Fruit fly (Drosophila melanogaster) whole organism, embryonic: Measurements from ENCODE around the gene CG8119.
A peak's percentile ranks its signal among the peaks of the same experiment; 100 is the strongest.

ENCODE experiments used
- Abd-B ChIP-seq: fragments of 200-800 bp; sonication (Bioruptor generic); optimal IDR thresholded peaks from 2 replicates; lab custom pipeline; 2018; ENCODE audit warnings: missing biosample characterization, mild to moderate bottlenecking, missing genetic modification characterization, moderate library complexity
- Blimp-1 ChIP-seq: fragments of 200-800 bp; sonication (Bioruptor generic); optimal IDR thresholded peaks from 3 replicates; lab custom pipeline; 2018; ENCODE audit warnings: missing biosample characterization, missing genetic modification characterization, mild to moderate bottlenecking, moderate library complexity, missing genetic modification reagents
- CG10209 ChIP-seq: fragments of 200-800 bp; sonication (Bioruptor generic); optimal IDR thresholded peaks from 3 replicates; lab custom pipeline; 2017; ENCODE audit warnings: missing biosample characterization, mild to moderate bottlenecking, missing genetic modification characterization, missing genetic modification reagents
- CG10267 ChIP-seq: fragments of 200-800 bp; sonication (Bioruptor generic); optimal IDR thresholded peaks from 2 replicates; lab custom pipeline; 2018; ENCODE audit warnings: missing biosample characterization, mild to moderate bottlenecking, missing genetic modification characterization, moderate library complexity
- CG10431 ChIP-seq: fragments of 200-800 bp; sonication (Bioruptor generic); optimal IDR thresholded peaks from 3 replicates; lab custom pipeline; 2018; ENCODE audit warnings: missing biosample characterization, mild to moderate bottlenecking, missing genetic modification characterization
- CG11093 ChIP-seq: fragments of 200-800 bp; sonication (Bioruptor generic); IDR thresholded peaks from 3 replicates; pipeline ENCODE4 v1.3.6; 2022; ENCODE audit warnings: missing biosample characterization, missing genetic modification characterization
- CG12071 ChIP-seq: fragments of 200-800 bp; sonication (Bioruptor generic); optimal IDR thresholded peaks from 3 replicates; lab custom pipeline; 2018; ENCODE audit warnings: missing biosample characterization, mild to moderate bottlenecking, missing genetic modification characterization
- CG12219 ChIP-seq: fragments of 200-800 bp; sonication (Bioruptor generic); optimal IDR thresholded peaks from 3 replicates; lab custom pipeline; 2018; ENCODE audit warnings: missing biosample characterization, mild to moderate bottlenecking, missing genetic modification characterization
- CG14050 ChIP-seq: fragments of 200-800 bp; sonication (Bioruptor generic); IDR thresholded peaks from 3 replicates; pipeline ENCODE4 v1.3.6; 2022; ENCODE audit warnings: missing biosample characterization, missing genetic modification characterization
- CG14441 ChIP-seq: fragments of 200-800 bp; sonication (Bioruptor generic); IDR thresholded peaks from 2 replicates; pipeline ENCODE4 v1.3.6; 2022; ENCODE audit warnings: missing biosample characterization, missing genetic modification characterization
- CG1647 ChIP-seq: fragments of 200-800 bp; sonication (Bioruptor generic); optimal IDR thresholded peaks from 3 replicates; lab custom pipeline; 2016; ENCODE audit warnings: missing biosample characterization, missing genetic modification characterization
- CG17385 ChIP-seq: fragments of 200-800 bp; sonication (Bioruptor generic); optimal IDR thresholded peaks from 3 replicates; lab custom pipeline; 2018; ENCODE audit warnings: missing biosample characterization, mild to moderate bottlenecking, missing genetic modification characterization
- CG2116 ChIP-seq: fragments of 200-800 bp; sonication (Bioruptor generic); optimal IDR thresholded peaks from 3 replicates; lab custom pipeline; 2018; ENCODE audit warnings: missing biosample characterization, mild to moderate bottlenecking, missing genetic modification characterization
- CG2678 ChIP-seq: fragments of 200-800 bp; sonication (Bioruptor generic); optimal IDR thresholded peaks from 3 replicates; lab custom pipeline; 2019; ENCODE audit warnings: missing biosample characterization, mild to moderate bottlenecking, missing genetic modification characterization, moderate library complexity
- CG34422 ChIP-seq: fragments of 200-800 bp; sonication (Bioruptor generic); IDR thresholded peaks from 3 replicates; pipeline ENCODE4 v1.3.6; 2022; ENCODE audit warnings: missing biosample characterization, missing genetic modification characterization
- CG4328 ChIP-seq: fragments of 200-800 bp; sonication (Bioruptor generic); optimal IDR thresholded peaks from 3 replicates; lab custom pipeline; 2017; ENCODE audit warnings: missing biosample characterization, missing genetic modification reagents, missing genetic modification characterization
- CG8281 ChIP-seq: fragments of 200-800 bp; sonication (Bioruptor generic); optimal IDR thresholded peaks from 2 replicates; lab custom pipeline; 2018; ENCODE audit warnings: missing biosample characterization, mild to moderate bottlenecking, missing genetic modification characterization, moderate library complexity
- CG8478 ChIP-seq: fragments of >200 bp; optimal IDR thresholded peaks from 2 replicates; lab custom pipeline; 2018
- CG8944 ChIP-seq: fragments of 200-800 bp; sonication (Bioruptor generic); optimal IDR thresholded peaks from 3 replicates; lab custom pipeline; 2016; ENCODE audit warnings: missing biosample characterization, missing genetic modification characterization
- CG9932 ChIP-seq: fragments of 200-800 bp; sonication (Bioruptor generic); IDR thresholded peaks from 2 replicates; pipeline ENCODE4 v1.3.6; 2022; ENCODE audit warnings: missing biosample characterization, missing genetic modification characterization
- CHES-1-like ChIP-seq: fragments of 200-800 bp; sonication (Bioruptor generic); optimal IDR thresholded peaks from 2 replicates; lab custom pipeline; 2016; ENCODE audit warnings: missing biosample characterization, missing genetic modification characterization
- D ChIP-seq, 2 experiments: fragments of 200-800 bp in 1 of 2; fragments of >200 bp in 1 of 2; sonication (Bioruptor generic) in 1 of 2; optimal IDR thresholded peaks; 2 replicates in 1 of 2; 3 replicates in 1 of 2; lab custom pipeline; 2017; ENCODE audit warnings: mild to moderate bottlenecking in 1 of 2, missing biosample characterization in 1 of 2, missing genetic modification characterization in 1 of 2, missing genetic modification reagents in 1 of 2
- Dbx ChIP-seq: fragments of 200-800 bp; sonication (Bioruptor generic); IDR thresholded peaks from 3 replicates; pipeline ENCODE4 v1.3.6; 2022; ENCODE audit warnings: missing biosample characterization, missing genetic modification characterization
- Deaf1 ChIP-seq: fragments of 200-800 bp; optimal IDR thresholded peaks from 3 replicates; lab custom pipeline; 2019; ENCODE audit warnings: missing biosample characterization, mild to moderate bottlenecking, missing genetic modification characterization, moderate library complexity
- Dek ChIP-seq: fragments of 200-800 bp; sonication (Bioruptor generic); optimal IDR thresholded peaks from 3 replicates; lab custom pipeline; 2019; ENCODE audit warnings: missing biosample characterization, mild to moderate bottlenecking, missing genetic modification characterization, moderate library complexity
- Doc3 ChIP-seq: fragments of 200-800 bp; sonication (Bioruptor generic); IDR thresholded peaks from 3 replicates; pipeline ENCODE4 v1.3.6; 2022; ENCODE audit warnings: missing biosample characterization, missing genetic modification characterization; ENCODE audit not compliant: partially characterized antibody
- Dp ChIP-seq: fragments of 200-800 bp; sonication (Bioruptor generic); optimal IDR thresholded peaks from 2 replicates; lab custom pipeline; 2018; ENCODE audit warnings: missing biosample characterization, mild to moderate bottlenecking, missing genetic modification characterization, moderate library complexity
- HmgD ChIP-seq: fragments of 200-800 bp; sonication (Bioruptor generic); optimal IDR thresholded peaks from 3 replicates; lab custom pipeline; 2016; ENCODE audit warnings: missing biosample characterization, missing genetic modification characterization
- Med ChIP-seq: fragments of 200-800 bp; sonication (Bioruptor generic); peaks from one replicate; lab custom pipeline; 2016; ENCODE audit warnings: missing biosample characterization, missing genetic modification characterization, mild to moderate bottlenecking, inconsistent platforms, moderate library complexity
- Myb ChIP-seq: fragments of 200-800 bp; sonication (Bioruptor generic); optimal IDR thresholded peaks from 2 replicates; lab custom pipeline; 2016; ENCODE audit warnings: missing biosample characterization, missing genetic modification characterization
- NFAT ChIP-seq: fragments of 200-800 bp; sonication (Bioruptor generic); IDR thresholded peaks from 2 replicates; pipeline ENCODE4 v1.3.6; 2022; ENCODE audit warnings: missing biosample characterization, missing genetic modification characterization
- Nf-YB ChIP-seq: fragments of 200-800 bp; sonication (Bioruptor generic); optimal IDR thresholded peaks from 3 replicates; lab custom pipeline; 2019; ENCODE audit warnings: missing biosample characterization, mild to moderate bottlenecking, missing genetic modification characterization, moderate library complexity
- Ptx1 ChIP-seq: fragments of 200-800 bp; sonication (Bioruptor generic); IDR thresholded peaks from 2 replicates; pipeline ENCODE4 v1.3.6; 2022; ENCODE audit warnings: missing biosample characterization, missing genetic modification characterization
- Six4 ChIP-seq: fragments of 200-800 bp; sonication (Bioruptor generic); optimal IDR thresholded peaks from 2 replicates; lab custom pipeline; 2016; ENCODE audit warnings: missing biosample characterization, missing genetic modification characterization
- Stat92E ChIP-seq, 3 experiments: fragments of >200 bp in 2 of 3; fragments of 200-800 bp in 1 of 3; sonication (Bioruptor generic) in 1 of 3; optimal IDR thresholded peaks; 2 replicates each; lab custom pipeline; 2017 to 2019; ENCODE audit warnings: missing biosample characterization in 3 of 3, missing genetic modification characterization in 3 of 3, mild to moderate bottlenecking in 1 of 3, moderate library complexity in 1 of 3
- ara ChIP-seq: fragments of 200-800 bp; sonication (Bioruptor generic); IDR thresholded peaks from 2 replicates; pipeline ENCODE4 v1.3.6; 2022; ENCODE audit warnings: missing biosample characterization, missing genetic modification characterization
- ci ChIP-seq: fragments of 200-800 bp; sonication (Bioruptor generic); IDR thresholded peaks from 3 replicates; pipeline ENCODE4 v1.3.6; 2022; ENCODE audit warnings: missing biosample characterization, missing genetic modification characterization
- corto ChIP-seq: fragments of 200-800 bp; sonication (Bioruptor generic); optimal IDR thresholded peaks from 2 replicates; lab custom pipeline; 2016; ENCODE audit warnings: missing biosample characterization, mild to moderate bottlenecking, missing genetic modification characterization, moderate library complexity
- crp ChIP-seq, 2 experiments: fragments of 200-800 bp; sonication (Bioruptor generic); optimal IDR thresholded peaks; 2 replicates in 1 of 2; 3 replicates in 1 of 2; lab custom pipeline; 2017; ENCODE audit warnings: missing biosample characterization in 2 of 2, missing genetic modification characterization in 2 of 2, mild to moderate bottlenecking in 1 of 2, moderate library complexity in 1 of 2
- dm ChIP-seq: fragments of 200-800 bp; sonication (Bioruptor generic); optimal IDR thresholded peaks from 3 replicates; lab custom pipeline; 2016; ENCODE audit warnings: missing biosample characterization, missing genetic modification characterization
- fd64A ChIP-seq: fragments of 200-800 bp; sonication (Bioruptor generic); optimal IDR thresholded peaks from 3 replicates; lab custom pipeline; 2018; ENCODE audit warnings: missing biosample characterization, mild to moderate bottlenecking, missing genetic modification characterization
- grau ChIP-seq: fragments of 200-800 bp; optimal IDR thresholded peaks from 3 replicates; lab custom pipeline; 2019; ENCODE audit warnings: missing biosample characterization, mild to moderate bottlenecking, missing genetic modification characterization, moderate library complexity
- gsb ChIP-seq: fragments of 200-800 bp; sonication (Bioruptor generic); IDR thresholded peaks from 2 replicates; pipeline ENCODE4 v1.3.6; 2022; ENCODE audit warnings: missing biosample characterization, missing genetic modification characterization
- nmo ChIP-seq: fragments of 200-800 bp; sonication (Bioruptor generic); optimal IDR thresholded peaks from 2 replicates; lab custom pipeline; 2018; ENCODE audit warnings: missing biosample characterization, mild to moderate bottlenecking, missing genetic modification characterization, moderate library complexity
- oc ChIP-seq: fragments of 200-800 bp; sonication (Bioruptor generic); optimal IDR thresholded peaks from 2 replicates; lab custom pipeline; 2018; ENCODE audit warnings: missing biosample characterization, mild to moderate bottlenecking, missing genetic modification characterization, moderate library complexity
- pfk ChIP-seq: fragments of 200-800 bp; sonication (Bioruptor generic); optimal IDR thresholded peaks from 2 replicates; lab custom pipeline; 2018; ENCODE audit warnings: missing biosample characterization, mild to moderate bottlenecking, missing genetic modification characterization, moderate library complexity
- ro ChIP-seq: fragments of 200-800 bp; sonication (Bioruptor generic); IDR thresholded peaks from 2 replicates; pipeline ENCODE4 v1.3.6; 2022; ENCODE audit warnings: missing biosample characterization, missing genetic modification characterization
- tgo ChIP-seq: fragments of 200-800 bp; sonication (Bioruptor generic); IDR thresholded peaks from 3 replicates; pipeline ENCODE4 v1.3.6; 2022; ENCODE audit warnings: missing biosample characterization, missing genetic modification characterization
- unpg ChIP-seq: fragments of 200-800 bp; sonication (Bioruptor generic); optimal IDR thresholded peaks from 3 replicates; lab custom pipeline; 2018; ENCODE audit warnings: missing biosample characterization, mild to moderate bottlenecking, missing genetic modification characterization, moderate library complexity

Gene CG8119

dm6 chrX:15629962-15630361, 32.4 kb upstream of the CG8119 start:
- peak; percentile 92 for TF ChIP-seq CG8281
- TF ChIP-seq crp (GFP tag; optimal IDR thresholded peaks at IDR 0.05; lab: Kevin White, UChicago): no peak
- peak; percentile 21 for TF ChIP-seq CG10209
- TF ChIP-seq Deaf1 (tag; lab: Kevin White, UChicago): peak; percentile 31

DNA sequence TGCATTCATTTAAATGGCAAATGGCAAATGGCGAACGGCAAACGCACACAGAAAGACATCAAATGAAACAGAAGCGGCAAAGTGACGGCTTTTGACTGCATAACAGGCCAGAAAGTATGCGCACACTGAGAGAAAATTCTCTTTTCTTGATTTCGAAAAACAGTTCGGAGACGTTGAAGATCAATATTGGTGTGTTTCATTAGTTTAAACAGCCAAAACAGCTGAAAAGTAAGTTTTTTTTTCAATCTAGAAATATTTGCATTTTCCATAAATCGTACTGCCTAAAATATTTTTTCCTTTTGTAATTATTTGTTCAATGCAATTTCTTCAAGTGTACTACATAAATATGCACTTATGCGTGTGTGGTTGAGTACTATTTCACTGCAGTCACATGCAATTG, 31.6 kb upstream of the CG8119 start:
- TF ChIP-seq CG10267 (no peak), HmgD (GFP tag; lab: Kevin White, UChicago) (no peak), Six4 (no peak), Myb (no peak), Med (GFP tag; lab: Kevin White, UChicago) (peak; percentile 10), corto (no peak), ro (GFP tag; lab: Robert Waterston, UW) (no peak), nmo (GFP tag; lab: Kevin White, UChicago) (peak; percentile 21), NFAT (GFP tag; lab: Robert Waterston, UW) (no peak), pfk (GFP tag; lab: Kevin White, UChicago) (no peak), Abd-B (GFP tag; lab: Kevin White, UChicago) (no peak), CG8478 (lab: Kevin White, UChicago) (no peak), Deaf1 (tag; lab: Kevin White, UChicago) (no peak), CG2678 (tag; lab: Kevin White, UChicago) (peak; percentile 2), ara (GFP tag; lab: Robert Waterston, UW) (no peak), tgo (GFP tag; lab: Robert Waterston, UW) (no peak), Ptx1 (GFP tag; lab: Robert Waterston, UW) (peak; percentile 30; the same call in 1 of the 2 replicates), CG14050 (no peak), CG17385 (GFP tag; lab: Kevin White, UChicago) (no peak), CG12219 (GFP tag; lab: Kevin White, UChicago) (no peak), D (optimal IDR thresholded peaks at IDR 0.05; lab: Kevin White, UChicago) (no peak), D (GFP tag; optimal IDR thresholded peaks at IDR 0.05; lab: Kevin White, UChicago) (no peak), CG14441 (0 out of 2 replicates have a peak, but pooled peaks have one; percentile 13), CG10431 (GFP tag; lab: Kevin White, UChicago) (no peak), fd64A (no peak), CG4328 (no peak), CG12071 (GFP tag; lab: Kevin White, UChicago) (no peak), CG1647 (no peak), Blimp-1 (no peak), gsb (GFP tag; lab: Robert Waterston, UW) (no peak), CHES-1-like (GFP tag; lab: Kevin White, UChicago) (no peak), dm (no peak), unpg (peak; percentile 15), ci (GFP tag; lab: Robert Waterston, UW) (no peak), CG11093 (no peak), CG2116 (no peak), CG34422 (GFP tag; lab: Robert Waterston, UW) (no peak), grau (no peak), Dp (GFP tag; lab: Kevin White, UChicago) (no peak), Dek (tag; lab: Kevin White, UChicago) (no peak), Nf-YB (GFP tag; lab: Kevin White, UChicago) (no peak), oc (no peak), Dbx (no peak), Stat92E (GFP tag; optimal IDR thresholded peaks at IDR 0.05; lab: Kevin White, UChicago) (no peak), CG9932 (GFP tag; lab: Robert Waterston, UW) (no peak), Doc3 (GFP tag; lab: Robert Waterston, UW) (no peak), CG8944 (GFP tag; lab: Kevin White, UChicago) (no peak)
